Fruit fly (Drosophila melanogaster) whole organism, prepupa: ENCODE data around the gene CG43400.

Experiments used
- CG11294 ChIP-seq: fragments of 200-800 bp; sonication (Bioruptor generic); IDR thresholded peaks from 2 replicates; pipeline ENCODE4 v1.3.6; 2022; ENCODE audit warnings: missing biosample characterization, missing genetic modification characterization
- CG11902 ChIP-seq: fragments of 200-800 bp; sonication (Bioruptor generic); optimal IDR thresholded peaks from 3 replicates; lab custom pipeline; 2016; ENCODE audit warnings: missing biosample characterization, missing genetic modification characterization
- CG6854 ChIP-seq: fragments of 200-800 bp; sonication (Bioruptor generic); optimal IDR thresholded peaks from 2 replicates; lab custom pipeline; 2017; ENCODE audit warnings: missing biosample characterization, mild to moderate bottlenecking, missing genetic modification characterization
- CG8119 ChIP-seq: fragments of 200-800 bp; sonication (Bioruptor generic); IDR thresholded peaks from 3 replicates; pipeline ENCODE4 v1.3.6; 2022; ENCODE audit warnings: missing biosample characterization, missing genetic modification characterization
- CG8319 ChIP-seq: fragments of 200-800 bp; sonication (Bioruptor generic); optimal IDR thresholded peaks from 3 replicates; lab custom pipeline; 2016; ENCODE audit warnings: missing biosample characterization, missing genetic modification characterization
- Eip75B ChIP-seq: fragments of 200-800 bp; sonication (Bioruptor generic); optimal IDR thresholded peaks from 3 replicates; lab custom pipeline; 2016; ENCODE audit warnings: missing biosample characterization, missing genetic modification characterization
- Ets96B ChIP-seq: fragments of 200-800 bp; optimal IDR thresholded peaks from 2 replicates; lab custom pipeline; 2019; ENCODE audit warnings: missing biosample characterization, mild to moderate bottlenecking, missing genetic modification characterization, moderate library complexity
- Hr4 ChIP-seq: fragments of 200-800 bp; sonication (Bioruptor generic); optimal IDR thresholded peaks from 3 replicates; lab custom pipeline; 2016; ENCODE audit warnings: missing biosample characterization, missing genetic modification characterization
- Lpt ChIP-seq: fragments of 200-800 bp; sonication (Bioruptor generic); optimal IDR thresholded peaks from 3 replicates; lab custom pipeline; 2016; ENCODE audit warnings: missing biosample characterization, missing genetic modification characterization
- esn ChIP-seq: fragments of 200-800 bp; sonication (Bioruptor generic); optimal IDR thresholded peaks from 2 replicates; lab custom pipeline; 2016; ENCODE audit warnings: missing biosample characterization, mild to moderate bottlenecking, missing genetic modification characterization, moderate library complexity
- svp ChIP-seq: fragments of 200-800 bp; sonication (Bioruptor generic); peaks from one replicate; lab custom pipeline; 2016; ENCODE audit warnings: missing biosample characterization, missing genetic modification characterization

dm6 chr2L:8461782-8462453 lies 28.6 kb upstream of the CG43400 start:
- TF ChIP-seq Ets96B (tag; lab: Kevin White, UChicago): peak; percentile 6
- TF ChIP-seq svp (GFP tag; lab: Kevin White, UChicago): peak; percentile 38
- TF ChIP-seq CG6854 (GFP tag; lab: Kevin White, UChicago): no peak
- no peak for TF ChIP-seq Lpt (GFP tag; lab: Kevin White, UChicago)
- TF ChIP-seq CG11294: no peak
- no peak for TF ChIP-seq CG8119 (GFP tag; lab: Robert Waterston, UW)
- peak; percentile 28 for TF ChIP-seq Hr4 (GFP tag; lab: Kevin White, UChicago)
- no peak for TF ChIP-seq CG11902 (GFP tag; lab: Kevin White, UChicago)
- TF ChIP-seq esn: peak; percentile 23
- TF ChIP-seq Eip75B (GFP tag; lab: Kevin White, UChicago): no peak
- TF ChIP-seq CG8319 (GFP tag; lab: Kevin White, UChicago): no peak
